Worm (Caenorhabditis elegans) whole organism, young adult: Measurements from ENCODE around the gene F10G7.9.
"Not testable (repeated sequence)": the region's sequence is repeated elsewhere in the genome, so short reads cannot be mapped to it uniquely, and the experiment has no call there.

Experiments
- C17E4.6 ChIP-seq: fragments of 200-800 bp; sonication (Bioruptor generic); IDR thresholded peaks from 2 replicates; pipeline ENCODE4 v1.3.6; 2022; ENCODE audit warnings: missing genetic modification reagents, missing genetic modification characterization, missing compliant biosample characterization
- D2030.7 ChIP-seq: fragments of 200-800 bp; sonication (Bioruptor generic); IDR thresholded peaks from 2 replicates; pipeline ENCODE4 v1.3.6; 2022; ENCODE audit warnings: missing genetic modification reagents, missing genetic modification characterization, missing compliant biosample characterization
- F23B12.7 ChIP-seq: sonication (generic microtip); optimal IDR thresholded peaks from 2 replicates; lab custom pipeline; 2017; ENCODE audit warnings: missing genetic modification characterization, mild to moderate bottlenecking, missing compliant biosample characterization, antibody characterized with exemption, moderate library complexity; ENCODE audit not compliant: insufficient read depth
- K11D2.4 ChIP-seq: fragments of 200-800 bp; sonication (Bioruptor generic); IDR thresholded peaks from 2 replicates; pipeline ENCODE4 v1.3.6; 2022; ENCODE audit warnings: missing genetic modification reagents, missing genetic modification characterization, missing compliant biosample characterization
- Y53F4B.3 ChIP-seq: fragments of 200-800 bp; sonication (Bioruptor generic); IDR thresholded peaks from 2 replicates; pipeline ENCODE4 v1.3.6; 2022; ENCODE audit warnings: missing genetic modification reagents, missing genetic modification characterization, missing compliant biosample characterization
- Y53G8AR.9 ChIP-seq: fragments of 200-800 bp; sonication (Bioruptor generic); conservative IDR thresholded peaks from 2 replicates; pipeline ENCODE4 v1.3.6; 2022; ENCODE audit warnings: missing genetic modification reagents, missing genetic modification characterization, missing compliant biosample characterization
- Y56A3A.18 ChIP-seq: fragments of 200-800 bp; sonication (Bioruptor generic); IDR thresholded peaks from 2 replicates; pipeline ENCODE4 v1.3.6; 2022; ENCODE audit warnings: missing genetic modification reagents, missing genetic modification characterization, missing compliant biosample characterization
- Y67H2A.10 ChIP-seq: fragments of 200-800 bp; sonication (Bioruptor generic); conservative IDR thresholded peaks from 2 replicates; pipeline ENCODE4 v1.3.6; 2022; ENCODE audit warnings: missing genetic modification reagents, missing genetic modification characterization, missing compliant biosample characterization
- Y95B8A.8 ChIP-seq: fragments of 200-800 bp; sonication (Bioruptor generic); IDR thresholded peaks from 2 replicates; pipeline ENCODE4 v1.3.6; 2022; ENCODE audit warnings: missing genetic modification reagents, missing genetic modification characterization, missing compliant biosample characterization
- ZK185.1 ChIP-seq: sonication (generic microtip); optimal IDR thresholded peaks from 2 replicates; lab custom pipeline; 2016; ENCODE audit warnings: mild to moderate bottlenecking, missing genetic modification characterization, missing compliant biosample characterization; ENCODE audit not compliant: poor library complexity, severe bottlenecking
- aptf-2 ChIP-seq: fragments of 200-800 bp; sonication (Bioruptor generic); conservative IDR thresholded peaks from 2 replicates; pipeline ENCODE4 v1.3.6; 2022; ENCODE audit warnings: missing genetic modification reagents, missing genetic modification characterization, missing compliant biosample characterization
- aptf-3 ChIP-seq: fragments of 200-800 bp; sonication (Bioruptor generic); IDR thresholded peaks from 2 replicates; pipeline ENCODE4 v1.3.6; 2022; ENCODE audit warnings: missing genetic modification characterization, missing compliant biosample characterization
- athp-1 ChIP-seq: sonication (generic microtip); optimal IDR thresholded peaks from 2 replicates; lab custom pipeline; 2017; ENCODE audit warnings: mild to moderate bottlenecking, missing genetic modification characterization, missing compliant biosample characterization
- attf-3 ChIP-seq: fragments of 200-800 bp; sonication (Bioruptor generic); conservative IDR thresholded peaks from 2 replicates; pipeline ENCODE4 v1.3.6; 2022; ENCODE audit warnings: missing genetic modification reagents, missing genetic modification characterization, missing compliant biosample characterization
- bed-2 ChIP-seq: fragments of 200-800 bp; sonication (Bioruptor generic); IDR thresholded peaks from 2 replicates; pipeline ENCODE4 v1.3.6; 2022; ENCODE audit warnings: missing genetic modification reagents, missing genetic modification characterization, missing compliant biosample characterization
- ceh-100 ChIP-seq: fragments of 200-800 bp; sonication (Bioruptor generic); IDR thresholded peaks from 2 replicates; pipeline ENCODE4 v1.3.6; 2022; ENCODE audit warnings: missing genetic modification reagents, missing genetic modification characterization, missing compliant biosample characterization
- ceh-27 ChIP-seq: fragments of 200-800 bp; sonication (Bioruptor generic); optimal IDR thresholded peaks from 2 replicates; lab custom pipeline; 2018; ENCODE audit warnings: mild to moderate bottlenecking, missing genetic modification characterization, moderate library complexity, missing compliant biosample characterization
- die-1 ChIP-seq: sonication (generic microtip); optimal IDR thresholded peaks from 2 replicates; lab custom pipeline; 2016; ENCODE audit warnings: missing genotype, mild to moderate bottlenecking, missing genetic modification characterization, missing compliant biosample characterization
- efl-1 ChIP-seq: fragments of 150-350 bp; optimal IDR thresholded peaks from 2 replicates; lab custom pipeline; 2014; ENCODE audit warnings: missing biosample characterization, missing genetic modification reagents, missing genetic modification characterization
- egl-44 ChIP-seq: fragments of 200-800 bp; sonication (Bioruptor generic); IDR thresholded peaks from 2 replicates; pipeline ENCODE4 v1.3.6; 2022; ENCODE audit warnings: missing genetic modification reagents, missing genetic modification characterization, missing compliant biosample characterization
- ekl-4 ChIP-seq: fragments of 200-800 bp; sonication (Bioruptor generic); IDR thresholded peaks from 2 replicates; pipeline ENCODE4 v1.3.6; 2022; ENCODE audit warnings: missing genetic modification reagents, missing genetic modification characterization, missing compliant biosample characterization
- hmg-1.2 ChIP-seq: fragments of 200-800 bp; sonication (Bioruptor generic); IDR thresholded peaks from 2 replicates; pipeline ENCODE4 v1.3.6; 2022; ENCODE audit warnings: missing genetic modification reagents, missing genetic modification characterization, missing compliant biosample characterization
- hmg-20 ChIP-seq: fragments of 200-800 bp; sonication (Bioruptor generic); IDR thresholded peaks from 2 replicates; pipeline ENCODE4 v1.3.6; 2022; ENCODE audit warnings: missing genetic modification reagents, missing genetic modification characterization, missing compliant biosample characterization
- hsf-1 ChIP-seq: fragments of 200-800 bp; sonication (Bioruptor generic); IDR thresholded peaks from 2 replicates; pipeline ENCODE4 v1.3.6; 2022; ENCODE audit warnings: missing genetic modification reagents, missing genetic modification characterization, missing compliant biosample characterization
- let-526 ChIP-seq: fragments of 200-800 bp; sonication (Bioruptor generic); IDR thresholded peaks from 2 replicates; pipeline ENCODE4 v1.3.6; 2022; ENCODE audit warnings: missing genetic modification reagents, missing genetic modification characterization, missing compliant biosample characterization
- let-607 ChIP-seq, 2 experiments: fragments of 200-800 bp in 1 of 2; sonication (Bioruptor generic) in 1 of 2; sonication (generic microtip) in 1 of 2; optimal IDR thresholded peaks; 2 replicates each; lab custom pipeline; 2016 to 2018; ENCODE audit warnings: mild to moderate bottlenecking in 2 of 2, missing compliant biosample characterization in 2 of 2, missing genetic modification characterization in 2 of 2, moderate library complexity in 2 of 2, missing genotype in 1 of 2
- lin-54 ChIP-seq: fragments of 200-800 bp; sonication (Bioruptor generic); optimal IDR thresholded peaks from 2 replicates; lab custom pipeline; 2018; ENCODE audit warnings: mild to moderate bottlenecking, missing genetic modification characterization, missing compliant biosample characterization
- lir-1 ChIP-seq: fragments of 200-800 bp; sonication (Bioruptor generic); conservative IDR thresholded peaks from 2 replicates; pipeline ENCODE4 v1.3.6; 2022; ENCODE audit warnings: missing genetic modification reagents, missing genetic modification characterization, missing compliant biosample characterization
- madf-10 ChIP-seq: sonication (generic microtip); optimal IDR thresholded peaks from 2 replicates; lab custom pipeline; 2016; ENCODE audit warnings: mild to moderate bottlenecking, missing genetic modification characterization, missing compliant biosample characterization
- mcd-1 ChIP-seq: fragments of 200-800 bp; sonication (Bioruptor generic); IDR thresholded peaks from 2 replicates; pipeline ENCODE4 v1.3.6; 2022; ENCODE audit warnings: missing genetic modification reagents, missing genetic modification characterization, missing compliant biosample characterization
- nfyb-1 ChIP-seq: fragments of 200-800 bp; sonication (Bioruptor generic); IDR thresholded peaks from 2 replicates; pipeline ENCODE4 v1.3.6; 2022; ENCODE audit warnings: missing genetic modification reagents, missing genetic modification characterization, missing compliant biosample characterization
- nhr-80 ChIP-seq: sonication (generic microtip); optimal IDR thresholded peaks from 2 replicates; lab custom pipeline; 2016; ENCODE audit warnings: missing genetic modification characterization, missing compliant biosample characterization
- nhr-90 ChIP-seq: sonication (generic microtip); optimal IDR thresholded peaks from 2 replicates; lab custom pipeline; 2016; ENCODE audit warnings: missing genotype, mild to moderate bottlenecking, missing genetic modification characterization, missing compliant biosample characterization
- rcor-1 ChIP-seq: fragments of 200-800 bp; sonication (Bioruptor generic); IDR thresholded peaks from 2 replicates; pipeline ENCODE4 v1.3.6; 2022; ENCODE audit warnings: missing genetic modification reagents, missing genetic modification characterization, missing compliant biosample characterization
- rpc-1 ChIP-seq, 2 experiments: fragments of 150-350 bp in 1 of 2; sonication (generic microtip) in 1 of 2; optimal IDR thresholded peaks; 2 replicates each; lab custom pipeline; 2014 to 2018; ENCODE audit warnings: missing biosample characterization in 1 of 2, missing genetic modification characterization in 1 of 2, missing genetic modification reagents in 1 of 2, missing genotype in 1 of 2
- snpc-1.3 ChIP-seq: sonication (generic microtip); optimal IDR thresholded peaks from 2 replicates; lab custom pipeline; 2017; ENCODE audit warnings: missing genetic modification characterization, mild to moderate bottlenecking, missing compliant biosample characterization, antibody characterized with exemption, moderate library complexity, missing genotype, missing genetic modification reagents; ENCODE audit not compliant: insufficient read depth
- snpc-3.4 ChIP-seq: sonication (generic microtip); optimal IDR thresholded peaks from 2 replicates; lab custom pipeline; 2017; ENCODE audit warnings: missing genetic modification characterization, mild to moderate bottlenecking, missing compliant biosample characterization, antibody characterized with exemption, moderate library complexity, missing genotype, missing genetic modification reagents
- snpc-4 ChIP-seq, 5 experiments: fragments of 150-350 bp in 1 of 5; sonication (generic microtip) in 4 of 5; optimal IDR thresholded peaks; 2 replicates each; lab custom pipeline; 2014 to 2018; ENCODE audit warnings: missing genetic modification characterization in 5 of 5, missing biosample characterization in 3 of 5, antibody characterized with exemption in 2 of 5, mild to moderate bottlenecking in 2 of 5, missing compliant biosample characterization in 2 of 5, missing genotype in 2 of 5, moderate library complexity in 2 of 5, missing genetic modification reagents in 1 of 5
- tbp1 ChIP-seq: fragments of 200-800 bp; sonication (Bioruptor generic); optimal IDR thresholded peaks from 2 replicates; lab custom pipeline; 2018; ENCODE audit warnings: mild to moderate bottlenecking, missing genetic modification characterization, missing compliant biosample characterization
- tlf-1 ChIP-seq: fragments of 200-800 bp; sonication (Bioruptor generic); optimal IDR thresholded peaks from 2 replicates; lab custom pipeline; 2018; ENCODE audit warnings: mild to moderate bottlenecking, missing genetic modification characterization, missing compliant biosample characterization
- unc-130 ChIP-seq: sonication (generic microtip); optimal IDR thresholded peaks from 2 replicates; lab custom pipeline; 2016; ENCODE audit warnings: missing genetic modification reagents, missing genetic modification characterization, missing compliant biosample characterization
- xnd-1 ChIP-seq: sonication (generic microtip); optimal IDR thresholded peaks from 2 replicates; lab custom pipeline; 2016; ENCODE audit warnings: missing genotype, missing genetic modification reagents, missing genetic modification characterization, missing compliant biosample characterization
- ztf-18 ChIP-seq: sonication (generic microtip); optimal IDR thresholded peaks from 2 replicates; lab custom pipeline; 2016; ENCODE audit warnings: missing genotype, mild to moderate bottlenecking, missing genetic modification characterization, missing compliant biosample characterization
- ztf-25 ChIP-seq: fragments of 200-800 bp; sonication (Bioruptor generic); IDR thresholded peaks from 2 replicates; pipeline ENCODE4 v1.3.6; 2022; ENCODE audit warnings: missing genetic modification reagents, missing genetic modification characterization, missing compliant biosample characterization
- ztf-26 ChIP-seq: sonication (generic microtip); optimal IDR thresholded peaks from 2 replicates; lab custom pipeline; 2017; ENCODE audit warnings: missing genetic modification characterization, missing compliant biosample characterization

The F10G7.9 gene

ce11 chrII:4701482-4702119, 4.7 kb downstream of the F10G7.9 start, which contains the start of gene unc-85 (continued):
- peak; percentile 94 for TF ChIP-seq bed-2
- TF ChIP-seq Y56A3A.18 (GFP tag; lab: Robert Waterston, UW) = peak; percentile 75
- TF ChIP-seq nfyb-1 (GFP tag; lab: Robert Waterston, UW) = peak; percentile 95
- TF ChIP-seq ztf-25 (GFP tag; lab: Robert Waterston, UW) = peak; percentile 93
- peak; percentile 84 for TF ChIP-seq attf-3 (GFP tag; lab: Robert Waterston, UW)
- peak; percentile 81 for TF ChIP-seq tlf-1 (GFP tag; lab: Kevin White, UChicago)
- TF ChIP-seq ztf-18 (tag; lab: Kevin White, UChicago) = peak; percentile 66
- peak; percentile 99 for TF ChIP-seq Y95B8A.8 (GFP tag; lab: Robert Waterston, UW)
- peak; percentile 85 for TF ChIP-seq egl-44
- TF ChIP-seq ztf-26 = peak; percentile 60
- peak; percentile 70 for TF ChIP-seq ceh-27 (GFP tag; lab: Kevin White, UChicago)
- peak; percentile 86 for TF ChIP-seq lin-54 (GFP tag; lab: Kevin White, UChicago)
- TF ChIP-seq rcor-1 = peak; percentile 96
- peak; percentile 96 for TF ChIP-seq efl-1
- peak; percentile 32 for TF ChIP-seq ZK185.1 (tag; lab: Kevin White, UChicago)
- TF ChIP-seq aptf-2 (GFP tag; lab: Robert Waterston, UW) = peak; percentile 77
- TF ChIP-seq hmg-1.2 (GFP tag; lab: Robert Waterston, UW) = peak; percentile 86
- TF ChIP-seq athp-1 (tag; lab: Kevin White, UChicago) = peak; percentile 46
- TF ChIP-seq snpc-3.4 (tag; lab: Kevin White, UChicago) = peak; percentile 84
- TF ChIP-seq snpc-4 (GFP tag; optimal IDR thresholded peaks at IDR 0.05; lab: Kevin White, UChicago); rpc-1 (tag; optimal IDR thresholded peaks at IDR 0.05; lab: Kevin White, UChicago): not testable (repeated sequence)
- TF ChIP-seq snpc-4 (tag; optimal IDR thresholded peaks at IDR 0.05; lab: Kevin White, UChicago) = peak; percentile 20 to 66 (median 58)
- TF ChIP-seq Y67H2A.10 (GFP tag; lab: Robert Waterston, UW) = peak; percentile 91
- peak; percentile 97 for TF ChIP-seq ekl-4 (GFP tag; lab: Robert Waterston, UW)
- peak; percentile 98 for TF ChIP-seq C17E4.6 (GFP tag; lab: Robert Waterston, UW)
- peak; percentile 99 for TF ChIP-seq mcd-1
- TF ChIP-seq let-526 (GFP tag; lab: Robert Waterston, UW) = peak; percentile 82
- TF ChIP-seq let-607 (tag; optimal IDR thresholded peaks at IDR 0.05; lab: Kevin White, UChicago) = peak in 1 of 2 experiments; percentile 74
- TF ChIP-seq hsf-1 (GFP tag; lab: Robert Waterston, UW) = peak; percentile 95
- peak; percentile 74; the same call in 1 of the 2 replicates for TF ChIP-seq hmg-20
- peak; percentile 87 for TF ChIP-seq Y53F4B.3
- TF ChIP-seq tbp1 (GFP tag; lab: Kevin White, UChicago) = peak; percentile 61
- peak; percentile 36 for TF ChIP-seq snpc-1.3 (tag; lab: Kevin White, UChicago)
- TF ChIP-seq xnd-1 = peak; percentile 88
- peak; percentile 97 for TF ChIP-seq ceh-100 (GFP tag; lab: Robert Waterston, UW)
- peak; percentile 56 for TF ChIP-seq unc-130 (GFP tag; lab: Kevin White, UChicago)
- peak; percentile 28 for TF ChIP-seq die-1 (tag; lab: Kevin White, UChicago)
- TF ChIP-seq madf-10 = peak; percentile 44
- peak; percentile 57 for TF ChIP-seq nhr-80 (tag; lab: Kevin White, UChicago)
- TF ChIP-seq D2030.7 (GFP tag; lab: Robert Waterston, UW) = peak; percentile 100
- peak; percentile 88 for TF ChIP-seq K11D2.4 (GFP tag; lab: Robert Waterston, UW)
- TF ChIP-seq lir-1 (GFP tag; lab: Robert Waterston, UW) = peak; percentile 86
- TF ChIP-seq rpc-1 (optimal IDR thresholded peaks at IDR 0.05; lab: Kevin White, UChicago) = peak; percentile 35
- peak; percentile 45 for TF ChIP-seq F23B12.7 (tag; lab: Kevin White, UChicago)
- TF ChIP-seq nhr-90 (tag; lab: Kevin White, UChicago) = peak; percentile 34
- peak; percentile 94 for TF ChIP-seq Y53G8AR.9 (GFP tag; lab: Robert Waterston, UW)
- 0 out of 2 replicates have a peak, but pooled peaks have one; percentile 53 for TF ChIP-seq aptf-3 (GFP tag; lab: Robert Waterston, UW)
